Fruit fly (Drosophila melanogaster): ENCODE measurements around the gene Trm7-34.

dm6 chr3R:21163318-21163828, 29.7 kb upstream of the Trm7-34 start, which contains the start of gene CG5810:
- TF ChIP-seq psq (GFP tag; optimal IDR thresholded peaks at IDR 0.05) (no peak), CrebA (GFP tag; optimal IDR thresholded peaks at IDR 0.05; ENCODE audit: borderline replicate concordance) (no peak), dl (GFP tag; optimal IDR thresholded peaks at IDR 0.05; ENCODE audit: insufficient read depth in 1 of 2, partially characterized antibody in 2 of 2) (no peak), usp (GFP tag; optimal IDR thresholded peaks at IDR 0.05) (no peak), dsf (GFP tag; optimal IDR thresholded peaks at IDR 0.05; ENCODE audit: borderline replicate concordance) (no peak), Abd-B (GFP tag; optimal IDR thresholded peaks at IDR 0.05) (no peak), Vsx2 (GFP tag; optimal IDR thresholded peaks at IDR 0.05; ENCODE audit: partially characterized antibody) (no peak), Myc (optimal IDR thresholded peaks at IDR 0.05) (no peak)
